Fruit fly (Drosophila melanogaster): Measurements from ENCODE around the gene sta.

The sta gene

DNA sequence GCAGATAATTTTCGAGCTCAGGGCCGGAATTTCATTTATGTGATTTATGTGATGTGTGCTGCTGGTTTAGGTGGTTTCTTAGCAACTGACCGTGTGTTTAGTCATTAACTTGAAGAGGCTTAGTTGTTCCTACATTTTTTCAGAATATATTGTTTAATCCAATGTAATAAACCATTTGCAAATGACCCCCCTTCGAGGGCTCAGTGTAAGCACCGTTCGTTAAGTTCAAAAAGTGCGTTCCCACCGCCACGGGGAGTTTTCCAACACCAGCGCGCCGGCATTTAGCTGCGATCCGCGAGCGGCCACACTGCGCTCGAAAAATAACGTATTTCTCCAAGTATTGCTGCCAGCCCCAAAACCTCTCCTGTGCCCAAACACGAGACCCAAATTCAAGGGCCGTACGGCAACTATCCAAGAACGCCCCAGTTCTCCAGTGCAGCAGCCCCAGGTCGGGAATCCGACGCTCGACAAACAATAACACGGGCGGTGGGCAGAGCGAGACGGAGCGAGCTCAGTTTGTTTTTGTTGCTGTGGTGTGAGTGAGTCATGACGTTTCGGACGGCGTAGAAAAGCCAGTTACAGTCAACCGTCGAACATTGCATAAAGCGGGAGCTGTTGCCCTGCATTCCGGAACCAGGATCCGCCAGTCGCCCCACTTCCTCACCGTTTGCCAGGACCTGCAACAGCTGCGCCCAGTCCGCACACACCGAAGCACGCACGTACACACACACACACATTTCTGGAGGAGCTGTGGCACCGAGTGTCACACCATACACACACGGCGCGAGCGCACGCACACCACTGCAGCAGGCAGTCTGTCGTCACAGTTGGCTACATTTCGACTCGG, 4.7 kb downstream of the sta start, which contains the start of gene rush (continued):
- peak; percentile 13 for TF ChIP-seq CG1792 (GFP tag; optimal IDR thresholded peaks at IDR 0.05)
- TF ChIP-seq CG12391 (tag; optimal IDR thresholded peaks at IDR 0.05) = peak; percentile 21
- TF ChIP-seq CG14014 (GFP tag; IDR thresholded peaks at IDR 0.05) = peak; percentile 13; the same call in 1 of the 2 replicates
- peak; percentile 14; the same call in 1 of the 2 replicates for TF ChIP-seq sisA (GFP tag; IDR thresholded peaks at IDR 0.05)
- TF ChIP-seq CG14441 (GFP tag; IDR thresholded peaks at IDR 0.05) = peak; percentile 29; the same call in 1 of the 2 replicates
- no peak for TF ChIP-seq CrebB (tag; optimal IDR thresholded peaks at IDR 0.05)
- TF ChIP-seq Deaf1 (tag; optimal IDR thresholded peaks at IDR 0.05) = peak; percentile 0
- peak; percentile 58 for TF ChIP-seq CG12659 (GFP tag; optimal IDR thresholded peaks at IDR 0.05)
- peak; percentile 42 for TF ChIP-seq NfI (GFP tag; optimal IDR thresholded peaks at IDR 0.05)
- TF ChIP-seq CG10366 (GFP tag; IDR thresholded peaks at IDR 0.05) = peak; percentile 48
- no peak for TF ChIP-seq tap (tag; optimal IDR thresholded peaks at IDR 0.05)
- TF ChIP-seq CoRest (tag; optimal IDR thresholded peaks at IDR 0.05) = peak; percentile 44
- peak; percentile 15 for TF ChIP-seq HmgD (GFP tag; optimal IDR thresholded peaks at IDR 0.05)
- TF ChIP-seq CG10267 (tag; optimal IDR thresholded peaks at IDR 0.05) = peak; percentile 91
- TF ChIP-seq her (GFP tag; optimal IDR thresholded peaks at IDR 0.05) = peak; percentile 46
- peak; percentile 22 for TF ChIP-seq HHEX (GFP tag; optimal IDR thresholded peaks at IDR 0.05)
- TF ChIP-seq cg (GFP tag; optimal IDR thresholded peaks at IDR 0.05) = peak; percentile 88
- TF ChIP-seq mirr (GFP tag; optimal IDR thresholded peaks at IDR 0.05) = no peak
- peak; percentile 12 for TF ChIP-seq CG12942 (GFP tag; optimal IDR thresholded peaks at IDR 0.05)
- TF ChIP-seq dpn (GFP tag; optimal IDR thresholded peaks at IDR 0.05) = peak; percentile 13 to 27
- TF ChIP-seq MBD-R2 (GFP tag; IDR thresholded peaks at IDR 0.05) = peak; percentile 69
- TF ChIP-seq CG8478 (optimal IDR thresholded peaks at IDR 0.05) = peak; percentile 63
- no peak for TF ChIP-seq CG4707 (GFP tag; optimal IDR thresholded peaks at IDR 0.05)
- TF ChIP-seq Gug (GFP tag; IDR thresholded peaks at IDR 0.05) = peak; percentile 55; the same call in 3 of the 4 replicates
- peak; percentile 24 for TF ChIP-seq HLH54F (GFP tag; optimal IDR thresholded peaks at IDR 0.05)
- TF ChIP-seq CG17186 (GFP tag; optimal IDR thresholded peaks at IDR 0.05) = peak; percentile 81
- peak; percentile 73 for TF ChIP-seq E2f2 (GFP tag; IDR thresholded peaks at IDR 0.05)
- no peak for TF ChIP-seq Ada2b (GFP tag; IDR thresholded peaks at IDR 0.05)
- TF ChIP-seq lilli (GFP tag; optimal IDR thresholded peaks at IDR 0.05) = peak; percentile 63
- 0 out of 2 replicates have a peak, but pooled peaks have one; percentile 24 for TF ChIP-seq ranshi (GFP tag; IDR thresholded peaks at IDR 0.05)
- TF ChIP-seq HLHmδ (GFP tag; optimal IDR thresholded peaks at IDR 0.05) = peak; percentile 53
- TF ChIP-seq gsb-n (tag; optimal IDR thresholded peaks at IDR 0.05) = no peak
- TF ChIP-seq emc (GFP tag; optimal IDR thresholded peaks at IDR 0.05) = peak; percentile 15
- peak; percentile 5 for TF ChIP-seq kni (GFP tag; optimal IDR thresholded peaks at IDR 0.05)
- TF ChIP-seq BEAF-32 (GFP tag; optimal IDR thresholded peaks at IDR 0.05) = peak; percentile 53
- peak; percentile 46 for TF ChIP-seq CG33213 (GFP tag; optimal IDR thresholded peaks at IDR 0.05)
- TF ChIP-seq Optix (GFP tag; IDR thresholded peaks at IDR 0.05) = 0 out of 3 replicates have a peak, but pooled peaks have one; percentile 7
- TF ChIP-seq fu2 (GFP tag; optimal IDR thresholded peaks at IDR 0.05) = no peak
- TF ChIP-seq CG2678 (tag; optimal IDR thresholded peaks at IDR 0.05) = peak; percentile 13
- peak; percentile 63 for TF ChIP-seq zfh2 (GFP tag; optimal IDR thresholded peaks at IDR 0.05)
- no peak for TF ChIP-seq CG4820 (GFP tag; optimal IDR thresholded peaks at IDR 0.05)
- 0 out of 3 replicates have a peak, but pooled peaks have one; percentile 39 for TF ChIP-seq zfh1 (GFP tag; IDR thresholded peaks at IDR 0.05)
- TF ChIP-seq Dip2 (GFP tag; IDR thresholded peaks at IDR 0.05) = no peak
- TF ChIP-seq CG6254 (GFP tag; optimal IDR thresholded peaks at IDR 0.05) = no peak
- TF ChIP-seq prd (optimal IDR thresholded peaks at IDR 0.05) = no peak
- TF ChIP-seq prd (GFP tag; IDR thresholded peaks at IDR 0.05) = peak; percentile 49
- TF ChIP-seq NC2α (GFP tag; optimal IDR thresholded peaks at IDR 0.05) = no peak
- TF ChIP-seq CG11085 (GFP tag; IDR thresholded peaks at IDR 0.05) = no peak
- TF ChIP-seq Eip74EF (GFP tag; optimal IDR thresholded peaks at IDR 0.05) = no peak
